Worm (Caenorhabditis elegans) whole organism, L2 larva: Measurements from ENCODE around the gene kqt-1.

Experiments used
- F13H6.1 ChIP-seq: sonication (generic microtip); optimal IDR thresholded peaks from 2 replicates; lab custom pipeline; 2016; ENCODE audit warnings: missing genetic modification characterization, missing compliant biosample characterization
- Y55F3AM.14 ChIP-seq: fragments of 200-800 bp; sonication (Bioruptor generic); optimal IDR thresholded peaks from 2 replicates; lab custom pipeline; 2018; ENCODE audit warnings: mild to moderate bottlenecking, missing genetic modification characterization, missing compliant biosample characterization
- ZK546.5 ChIP-seq: sonication (generic microtip); optimal IDR thresholded peaks from 2 replicates; lab custom pipeline; 2017; ENCODE audit warnings: missing biosample characterization, missing genetic modification characterization
- alr-1 ChIP-seq: fragments of 150-350 bp; optimal IDR thresholded peaks from 2 replicates; lab custom pipeline; 2014; ENCODE audit warnings: missing biosample characterization, missing genetic modification characterization
- aly-2 ChIP-seq: fragments of 150-350 bp; optimal IDR thresholded peaks from 2 replicates; lab custom pipeline; 2014; ENCODE audit warnings: missing biosample characterization, missing genetic modification characterization
- ama-1 ChIP-seq: fragments of 150-350 bp; optimal IDR thresholded peaks from 2 replicates; lab custom pipeline; 2018; ENCODE audit warnings: inconsistent platforms
- blmp-1 ChIP-seq: sonication (generic microtip); optimal IDR thresholded peaks from 2 replicates; lab custom pipeline; 2017; ENCODE audit warnings: missing genetic modification characterization, mild to moderate bottlenecking, missing compliant biosample characterization, antibody characterized with exemption, moderate library complexity; ENCODE audit not compliant: insufficient read depth
- ceh-16 ChIP-seq: fragments of 150-350 bp; optimal IDR thresholded peaks from 2 replicates; lab custom pipeline; 2014; ENCODE audit warnings: missing biosample characterization, missing genetic modification characterization
- crh-2 ChIP-seq: sonication (generic microtip); optimal IDR thresholded peaks from 2 replicates; lab custom pipeline; 2017; ENCODE audit warnings: missing biosample characterization, missing genetic modification characterization
- elt-1 ChIP-seq: fragments of 150-350 bp; optimal IDR thresholded peaks from 2 replicates; lab custom pipeline; 2014; ENCODE audit warnings: missing biosample characterization, missing genetic modification characterization
- elt-3 ChIP-seq: sonication (generic microtip); optimal IDR thresholded peaks from 2 replicates; lab custom pipeline; 2017; ENCODE audit warnings: missing biosample characterization, missing genetic modification characterization
- fos-1 ChIP-seq: fragments of 150-350 bp; optimal IDR thresholded peaks from 2 replicates; lab custom pipeline; 2014; ENCODE audit warnings: missing biosample characterization, missing genetic modification characterization
- gmeb-1 ChIP-seq: fragments of 150-350 bp; optimal IDR thresholded peaks from 2 replicates; lab custom pipeline; 2014; ENCODE audit warnings: missing biosample characterization, missing genetic modification characterization
- lin-11 ChIP-seq: fragments of 150-350 bp; sonication (generic microtip); optimal IDR thresholded peaks from 2 replicates; lab custom pipeline; 2014; ENCODE audit warnings: missing biosample characterization, missing genetic modification characterization, inconsistent platforms, mixed read lengths
- lin-13 ChIP-seq: fragments of 150-350 bp; optimal IDR thresholded peaks from 2 replicates; lab custom pipeline; 2014; ENCODE audit warnings: missing biosample characterization, missing genetic modification reagents, missing genetic modification characterization
- lin-39 ChIP-seq: fragments of 150-350 bp; optimal IDR thresholded peaks from 2 replicates; lab custom pipeline; 2014; ENCODE audit warnings: missing biosample characterization, missing genetic modification reagents, missing genetic modification characterization
- mab-5 ChIP-seq: fragments of 150-350 bp; optimal IDR thresholded peaks from 2 replicates; lab custom pipeline; 2014; ENCODE audit warnings: missing biosample characterization, missing genetic modification characterization
- nhr-10 ChIP-seq: sonication (generic microtip); optimal IDR thresholded peaks from 2 replicates; lab custom pipeline; 2017; ENCODE audit warnings: missing biosample characterization, missing genetic modification characterization
- nhr-11 ChIP-seq: fragments of 150-350 bp; optimal IDR thresholded peaks from 2 replicates; lab custom pipeline; 2014; ENCODE audit warnings: missing biosample characterization, missing genetic modification characterization
- nhr-12 ChIP-seq: fragments of 150-350 bp; optimal IDR thresholded peaks from 2 replicates; lab custom pipeline; 2014; ENCODE audit warnings: missing biosample characterization, missing genetic modification characterization
- nhr-129 ChIP-seq: fragments of 150-350 bp; optimal IDR thresholded peaks from 2 replicates; lab custom pipeline; 2014; ENCODE audit warnings: missing biosample characterization, missing genetic modification characterization
- nhr-21 ChIP-seq: fragments of 150-350 bp; optimal IDR thresholded peaks from 2 replicates; lab custom pipeline; 2014; ENCODE audit warnings: missing biosample characterization, missing genetic modification characterization
- nhr-23 ChIP-seq: fragments of 150-350 bp; optimal IDR thresholded peaks from 2 replicates; lab custom pipeline; 2014; ENCODE audit warnings: missing biosample characterization, missing genetic modification reagents, missing genetic modification characterization
- nhr-237 ChIP-seq: fragments of 150-350 bp; optimal IDR thresholded peaks from 2 replicates; lab custom pipeline; 2014; ENCODE audit warnings: missing biosample characterization, missing genetic modification characterization
- nhr-6 ChIP-seq: fragments of 150-350 bp; optimal IDR thresholded peaks from 2 replicates; lab custom pipeline; 2014; ENCODE audit warnings: missing biosample characterization, missing genetic modification characterization
- nhr-77 ChIP-seq: fragments of 150-350 bp; optimal IDR thresholded peaks from 2 replicates; lab custom pipeline; 2014; ENCODE audit warnings: missing biosample characterization, missing genetic modification characterization
- sem-4 ChIP-seq: fragments of 150-350 bp; optimal IDR thresholded peaks from 2 replicates; lab custom pipeline; 2014; ENCODE audit warnings: missing biosample characterization, missing genetic modification reagents, missing genetic modification characterization
- skn-1 ChIP-seq: sonication (generic microtip); optimal IDR thresholded peaks from 2 replicates; lab custom pipeline; 2017; ENCODE audit warnings: missing biosample characterization, missing genetic modification characterization
- snpc-4 ChIP-seq: fragments of 150-350 bp; optimal IDR thresholded peaks from 2 replicates; lab custom pipeline; 2014; ENCODE audit warnings: missing biosample characterization, missing genetic modification characterization
- unc-39 ChIP-seq: fragments of 150-350 bp; optimal IDR thresholded peaks from 2 replicates; lab custom pipeline; 2014; ENCODE audit warnings: missing biosample characterization, missing genetic modification characterization
- unc-55 ChIP-seq: fragments of 150-350 bp; sonication (generic microtip); optimal IDR thresholded peaks from 3 replicates; lab custom pipeline; 2014; ENCODE audit warnings: missing biosample characterization, missing genetic modification reagents, missing genetic modification characterization
- unc-62 ChIP-seq: fragments of 150-350 bp; optimal IDR thresholded peaks from 2 replicates; lab custom pipeline; 2014; ENCODE audit warnings: missing biosample characterization, missing genetic modification reagents, missing genetic modification characterization
- zag-1 ChIP-seq: fragments of 150-350 bp; optimal IDR thresholded peaks from 2 replicates; lab custom pipeline; 2014; ENCODE audit warnings: missing biosample characterization, missing genetic modification characterization
- ztf-4 ChIP-seq: fragments of 150-350 bp; optimal IDR thresholded peaks from 2 replicates; lab custom pipeline; 2014; ENCODE audit warnings: missing biosample characterization, missing genetic modification characterization

The kqt-1 gene

ce11 chrX:6617622-6618021 lies 1.2 kb upstream of the kqt-1 start:
- TF ChIP-seq Y55F3AM.14 (GFP tag; lab: Kevin White, UChicago) (no peak), crh-2 (tag; lab: Kevin White, UChicago) (no peak), nhr-77 (tag; lab: Kevin White, UChicago) (no peak), blmp-1 (tag; lab: Kevin White, UChicago) (no peak), nhr-12 (tag; lab: Kevin White, UChicago) (no peak), ama-1 (no peak), nhr-21 (tag; lab: Kevin White, UChicago) (no peak), unc-55 (no peak), alr-1 (tag; lab: Kevin White, UChicago) (no peak), skn-1 (no peak)

DNA sequence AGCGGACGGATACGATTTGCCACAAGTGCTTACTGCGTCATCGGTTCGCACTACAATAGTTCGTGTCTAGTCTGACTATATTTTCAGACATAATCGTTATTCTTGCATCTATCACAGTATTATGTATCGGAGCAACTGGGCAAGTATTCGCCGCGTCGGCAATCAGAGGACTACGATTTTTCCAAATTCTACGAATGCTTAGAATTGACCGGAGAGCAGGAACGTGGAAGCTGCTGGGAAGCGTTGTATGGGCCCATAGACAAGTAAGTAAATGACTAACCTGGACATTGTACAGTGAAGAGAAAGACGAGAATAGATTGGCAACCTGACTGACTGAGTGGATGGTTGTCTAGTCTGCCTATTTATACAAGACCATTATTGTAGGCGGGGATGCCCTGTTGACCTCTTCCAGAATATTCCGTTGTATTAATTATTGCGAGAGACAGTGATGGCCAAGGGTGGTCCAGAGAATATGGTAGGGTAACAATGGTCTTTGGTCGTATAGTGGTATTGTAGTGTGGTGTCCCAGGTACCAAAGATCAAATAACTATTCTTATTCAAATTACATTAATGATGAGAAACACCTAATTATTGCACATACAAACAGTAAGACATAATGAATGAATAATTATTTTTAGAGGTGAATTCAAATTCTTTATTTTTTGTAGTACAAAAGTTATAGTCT lies 3.9 kb downstream of the kqt-1 start, which contains the start of gene clec-266:
Gene clec-266 (minus strand): TSS at position 364 of the 685 bp plus-strand sequence.
- TF ChIP-seq unc-55 (no peak), aly-2 (tag; lab: Kevin White, UChicago) (no peak), sem-4 (tag; lab: Kevin White, UChicago) (no peak), lin-11 (no peak), F13H6.1 (tag; lab: Kevin White, UChicago) (no peak), nhr-237 (tag; lab: Kevin White, UChicago) (no peak), snpc-4 (tag; lab: Kevin White, UChicago) (no peak), alr-1 (tag; lab: Kevin White, UChicago) (no peak), lin-13 (GFP tag; lab: Kevin White, UChicago) (no peak), gmeb-1 (tag; lab: Kevin White, UChicago) (no peak), elt-1 (no peak), ZK546.5 (tag; lab: Kevin White, UChicago) (no peak), elt-3 (no peak)

DNA sequence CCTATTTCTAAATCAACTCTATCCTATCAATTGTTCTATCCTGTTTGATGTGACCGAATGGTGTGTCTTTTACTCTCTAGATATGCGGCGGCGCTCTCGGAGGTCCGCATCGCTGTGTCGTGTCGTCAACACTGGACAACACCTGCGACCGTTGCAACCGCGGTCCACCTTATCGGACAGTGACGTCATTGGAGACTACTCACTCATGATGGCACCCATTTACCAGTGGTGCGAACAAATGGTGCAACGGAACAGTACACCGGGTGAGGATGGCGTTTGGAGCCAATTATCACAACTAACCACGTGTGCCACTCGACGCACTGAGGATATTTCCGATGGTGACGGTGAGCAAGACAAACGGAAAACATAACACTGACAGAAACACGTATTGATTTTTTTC lies 6.5 kb downstream of the kqt-1 start:
- TF ChIP-seq snpc-4 (tag; lab: Kevin White, UChicago) (no peak), fos-1 (no peak), nhr-11 (tag; lab: Kevin White, UChicago) (no peak), unc-62 (GFP tag; lab: Kevin White, UChicago) (no peak), aly-2 (tag; lab: Kevin White, UChicago) (no peak), nhr-21 (tag; lab: Kevin White, UChicago) (no peak), nhr-129 (tag; lab: Kevin White, UChicago) (no peak), nhr-10 (no peak), elt-3 (no peak), ceh-16 (no peak)

ce11 chrX:6630645-6631044 lies 11.8 kb downstream of the kqt-1 start:
- TF ChIP-seq fos-1 (no peak), gmeb-1 (tag; lab: Kevin White, UChicago) (no peak), unc-39 (no peak), mab-5 (tag; lab: Kevin White, UChicago) (no peak), zag-1 (no peak)
- TF ChIP-seq, all 48 proteins: peak for 0

ce11 chrX:6631437-6631836 lies 12.6 kb downstream of the kqt-1 start, which contains the start of gene aexr-2:
TSS of gene aexr-2 (minus strand) at chrX:6631537.
- TF ChIP-seq unc-55: no peak
- TF ChIP-seq elt-3: no peak
- no peak for TF ChIP-seq ama-1
- no peak for TF ChIP-seq nhr-23 (tag; lab: Kevin White, UChicago)
- TF ChIP-seq lin-39 (tag; lab: Kevin White, UChicago): no peak
- no peak for TF ChIP-seq nhr-237 (tag; lab: Kevin White, UChicago)
- no peak for TF ChIP-seq nhr-6 (tag; lab: Kevin White, UChicago)
- TF ChIP-seq unc-62 (GFP tag; lab: Kevin White, UChicago): no peak
- no peak for TF ChIP-seq zag-1
- TF ChIP-seq nhr-12 (tag; lab: Kevin White, UChicago): no peak
- TF ChIP-seq elt-1: no peak
- TF ChIP-seq unc-39: no peak
- TF ChIP-seq ztf-4: no peak
- TF ChIP-seq, all 48 proteins: peak for 0
